Fruit fly (Drosophila melanogaster) whole organism, wandering third instar larva: ENCODE measurements around the gene Est-Q.

Source experiments
- Abd-B ChIP-seq: fragments of >200 bp; optimal IDR thresholded peaks from 2 replicates; lab custom pipeline; 2017; ENCODE audit warnings: missing biosample characterization, missing genetic modification characterization
- Hr83 ChIP-seq: fragments of 200-300 bp; sonication (Bioruptor generic); optimal IDR thresholded peaks from 2 replicates; lab custom pipeline; 2016; ENCODE audit warnings: missing biosample characterization, mild to moderate bottlenecking, missing genetic modification characterization, moderate library complexity; ENCODE audit not compliant: poor library complexity, severe bottlenecking
- brk ChIP-seq: fragments of 200-800 bp; sonication (Bioruptor generic); optimal IDR thresholded peaks from 2 replicates; lab custom pipeline; 2016; ENCODE audit warnings: missing biosample characterization, mild to moderate bottlenecking, missing genetic modification characterization
- dsf ChIP-seq: sonication (Bioruptor generic); optimal IDR thresholded peaks from 2 replicates; lab custom pipeline; 2016; ENCODE audit warnings: missing biosample characterization, missing genetic modification characterization, borderline replicate concordance
- sv ChIP-seq: fragments of 200-800 bp; sonication (Bioruptor generic); optimal IDR thresholded peaks from 3 replicates; lab custom pipeline; 2016; ENCODE audit warnings: missing biosample characterization, missing genetic modification characterization

- TF ChIP-seq Abd-B = no peak
- TF ChIP-seq sv (GFP tag; lab: Kevin White, UChicago) = peak; percentile 57
- peak; percentile 31 for TF ChIP-seq dsf (GFP tag; lab: Kevin White, UChicago)
- peak; percentile 64 for TF ChIP-seq Hr83 (GFP tag; lab: Kevin White, UChicago)
- TF ChIP-seq brk (GFP tag; lab: Kevin White, UChicago) = no peak
Observed at dm6 chr3L:21507354-21507928, 6.2 kb downstream of the Est-Q start, which contains the start of the genes Glg1 and M6.
